Fruit fly (Drosophila melanogaster): ENCODE results near the gene Myo31DF.

The Myo31DF gene

DNA sequence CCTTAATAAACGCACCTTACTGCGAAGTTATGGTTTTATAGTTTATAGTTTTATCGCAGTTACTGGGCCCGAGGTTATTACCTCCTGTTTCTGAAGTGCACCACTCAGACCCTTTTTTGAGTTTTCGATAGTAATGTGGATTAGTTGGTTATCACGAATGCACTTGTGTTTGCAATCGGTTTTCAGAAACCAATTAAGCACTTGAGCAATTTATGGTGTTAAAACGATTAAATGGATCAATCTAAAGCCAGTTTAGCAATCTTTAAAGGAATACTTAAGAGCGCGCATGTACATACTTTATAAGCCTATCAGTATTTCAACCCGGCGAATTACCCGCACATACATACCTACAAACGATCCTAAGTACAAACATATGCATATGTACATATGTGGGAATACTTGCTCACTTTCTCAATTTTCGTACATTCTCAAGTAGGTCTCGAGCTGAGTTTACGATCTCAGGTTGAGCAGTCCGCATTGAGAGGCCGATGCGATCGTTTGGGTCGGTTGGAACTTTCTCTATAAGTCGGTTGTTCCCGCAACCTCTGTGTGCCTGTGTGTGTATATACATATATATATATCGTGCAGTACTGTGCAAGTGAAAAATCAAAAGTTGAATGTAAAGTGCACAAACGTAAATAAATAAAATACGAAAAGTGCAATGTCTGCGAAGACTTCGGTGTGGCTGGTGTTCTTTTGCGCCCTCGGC lies 49.2 kb downstream of the Myo31DF start, which contains the start of the genes LManI and LManII:
LManI (minus strand) TSS at position 51 of the 709 bp plus-strand sequence.
LManII (plus strand) TSS at position 468 of the 709 bp plus-strand sequence.
- TF ChIP-seq noc (tag; optimal IDR thresholded peaks at IDR 0.05) = no peak

dm6 chr2L:10455944-10456520 lies 50.5 kb downstream of the Myo31DF start:
- peak; percentile 56 for TF ChIP-seq noc (tag; optimal IDR thresholded peaks at IDR 0.05)

- TF ChIP-seq noc (tag; optimal IDR thresholded peaks at IDR 0.05) = no peak
Observed at dm6 chr2L:10452296-10452695, 54.3 kb downstream of the Myo31DF start, which contains the start of gene ppk10. Gene ppk10 (minus strand): TSS chr2L:10452396.

DNA sequence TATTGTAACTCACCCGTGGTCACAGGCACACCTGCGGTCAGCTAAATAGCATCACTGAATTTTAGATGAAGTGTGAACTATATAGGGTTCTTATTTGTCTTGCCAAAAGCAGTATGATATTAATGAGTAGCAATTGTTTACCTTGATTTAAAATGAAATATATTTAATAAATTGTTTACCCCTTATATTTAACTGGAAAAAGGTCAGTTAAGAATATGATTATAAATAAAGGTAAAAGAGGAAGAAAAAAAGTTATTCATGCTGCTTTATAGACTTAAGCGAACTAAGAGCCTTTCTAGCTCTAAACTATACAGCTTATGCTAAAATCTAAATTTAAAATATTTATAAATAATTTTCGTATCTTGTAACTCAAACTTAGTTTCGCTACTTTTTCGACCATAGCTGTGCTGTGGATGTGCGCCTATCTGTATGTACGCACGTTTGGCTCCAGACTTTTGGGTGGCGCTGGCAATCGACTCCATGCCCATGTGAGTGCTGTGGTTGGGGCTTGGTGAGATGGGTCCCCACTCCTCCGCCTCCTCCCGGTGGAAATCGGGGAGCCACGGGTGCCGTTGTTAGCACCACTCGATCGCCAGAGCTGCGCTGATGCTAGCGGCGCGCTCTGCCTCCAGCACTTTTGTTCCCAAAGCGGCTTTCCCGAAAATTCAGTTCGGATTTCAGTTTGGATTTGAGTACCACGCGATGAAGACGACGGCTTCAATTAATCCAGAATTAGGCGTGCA lies 64.4 kb downstream of the Myo31DF start, which contains the start of gene loh:
loh (plus strand) TSS at position 487 of the 743 bp plus-strand sequence.
- TF ChIP-seq noc (tag; optimal IDR thresholded peaks at IDR 0.05) = no peak
